Worm (Caenorhabditis elegans): ENCODE data around the gene ptp-5.1.

DNA sequence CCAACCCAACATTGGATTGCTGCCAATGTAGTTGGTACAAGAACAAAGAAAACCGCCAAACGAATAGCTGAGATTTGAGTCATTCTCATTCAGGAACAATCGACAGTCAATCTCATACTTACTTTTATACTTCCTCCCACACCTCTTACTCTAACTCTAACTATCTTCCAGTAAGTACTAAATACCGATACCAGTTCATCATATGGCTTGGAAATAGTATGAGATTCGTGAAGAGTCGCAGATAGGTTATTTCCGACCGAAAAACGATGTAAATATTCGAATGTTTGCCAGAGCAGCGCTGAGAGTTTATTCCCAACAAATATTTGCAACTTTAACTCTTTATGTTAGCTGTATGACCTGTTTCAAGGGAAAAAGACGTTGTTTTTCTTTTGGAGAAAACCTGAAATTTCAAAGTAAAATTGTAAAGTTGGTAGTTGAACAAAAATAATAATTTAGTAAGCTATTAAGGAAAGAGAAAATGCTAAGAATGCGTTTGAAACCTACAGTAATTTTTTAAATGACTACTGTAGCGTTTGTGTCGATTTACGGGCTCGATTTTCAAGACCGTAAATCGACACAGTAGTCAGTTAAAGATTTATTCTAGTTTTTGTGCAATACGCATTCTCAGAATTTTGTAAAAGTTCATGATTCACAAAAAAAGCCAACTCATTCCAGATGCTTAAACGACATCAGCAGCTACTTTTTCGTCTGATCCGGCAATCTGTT is 20.5 kb downstream of the ptp-5.1 start, which contains the start of the genes W03F8.6 and mtrf-1L:
- TF ChIP-seq fos-1 (tag; optimal IDR thresholded peaks at IDR 0.05) (no peak), rnt-1 (tag; optimal IDR thresholded peaks at IDR 0.05) (no peak), nhr-85 (tag) (no peak), ama-1 (optimal IDR thresholded peaks at IDR 0.05) (no peak), fkh-10 (GFP tag; optimal IDR thresholded peaks at IDR 0.05) (no peak), C16A3.4 (tag; optimal IDR thresholded peaks at IDR 0.05) (no peak), ces-1 (GFP tag; optimal IDR thresholded peaks at IDR 0.05) (no peak), nhr-90 (tag; optimal IDR thresholded peaks at IDR 0.05; ENCODE audit: poor library complexity) (no peak), lsy-2 (tag; optimal IDR thresholded peaks at IDR 0.05) (no peak), pag-3 (tag; optimal IDR thresholded peaks at IDR 0.05; ENCODE audit: borderline replicate concordance, insufficient read depth) (no peak), elt-3 (tag; optimal IDR thresholded peaks at IDR 0.05) (no peak), lin-13 (GFP tag; optimal IDR thresholded peaks at IDR 0.05) (no peak)

All from whole organism, L1 larva.